Worm (Caenorhabditis elegans) whole organism, L2 larva: ENCODE data around the gene disl-2.

Experiments used
- R02D3.7 ChIP-seq: fragments of 150-350 bp; optimal IDR thresholded peaks from 2 replicates; lab custom pipeline; 2014; ENCODE audit warnings: missing biosample characterization, missing genetic modification characterization
- ZK546.5 ChIP-seq: sonication (generic microtip); optimal IDR thresholded peaks from 2 replicates; lab custom pipeline; 2017; ENCODE audit warnings: missing biosample characterization, missing genetic modification characterization
- ceh-82 ChIP-seq: fragments of 150-350 bp; optimal IDR thresholded peaks from 2 replicates; lab custom pipeline; 2014; ENCODE audit warnings: missing biosample characterization, missing genetic modification characterization
- elt-3 ChIP-seq: sonication (generic microtip); optimal IDR thresholded peaks from 2 replicates; lab custom pipeline; 2017; ENCODE audit warnings: missing biosample characterization, missing genetic modification characterization
- lin-11 ChIP-seq: fragments of 150-350 bp; sonication (generic microtip); optimal IDR thresholded peaks from 2 replicates; lab custom pipeline; 2014; ENCODE audit warnings: missing biosample characterization, missing genetic modification characterization, inconsistent platforms, mixed read lengths
- lin-39 ChIP-seq: fragments of 150-350 bp; optimal IDR thresholded peaks from 2 replicates; lab custom pipeline; 2014; ENCODE audit warnings: missing biosample characterization, missing genetic modification reagents, missing genetic modification characterization
- mdl-1 ChIP-seq, 2 experiments: fragments of 150-350 bp in 1 of 2; sonication (generic microtip) in 1 of 2; optimal IDR thresholded peaks; 2 replicates each; lab custom pipeline; 2017; ENCODE audit warnings: missing biosample characterization in 2 of 2, missing genetic modification characterization in 2 of 2
- nhr-129 ChIP-seq: fragments of 150-350 bp; optimal IDR thresholded peaks from 2 replicates; lab custom pipeline; 2014; ENCODE audit warnings: missing biosample characterization, missing genetic modification characterization
- nhr-237 ChIP-seq: fragments of 150-350 bp; optimal IDR thresholded peaks from 2 replicates; lab custom pipeline; 2014; ENCODE audit warnings: missing biosample characterization, missing genetic modification characterization
- nhr-77 ChIP-seq: fragments of 150-350 bp; optimal IDR thresholded peaks from 2 replicates; lab custom pipeline; 2014; ENCODE audit warnings: missing biosample characterization, missing genetic modification characterization
- skn-1 ChIP-seq: sonication (generic microtip); optimal IDR thresholded peaks from 2 replicates; lab custom pipeline; 2017; ENCODE audit warnings: missing biosample characterization, missing genetic modification characterization
- ztf-4 ChIP-seq: fragments of 150-350 bp; optimal IDR thresholded peaks from 2 replicates; lab custom pipeline; 2014; ENCODE audit warnings: missing biosample characterization, missing genetic modification characterization

- TF ChIP-seq lin-11 (tag; lab: Kevin White, UChicago) = no peak
- no peak for TF ChIP-seq ztf-4
- TF ChIP-seq mdl-1 (tag; optimal IDR thresholded peaks at IDR 0.05; lab: Kevin White, UChicago) = no peak
- no peak for TF ChIP-seq R02D3.7 (tag; lab: Kevin White, UChicago)
- TF ChIP-seq nhr-129 = no peak
- no peak for TF ChIP-seq nhr-237
- no peak for TF ChIP-seq ZK546.5 (tag; lab: Kevin White, UChicago)
- no peak for TF ChIP-seq ceh-82 (tag; lab: Kevin White, UChicago)
- TF ChIP-seq elt-3 (tag; lab: Kevin White, UChicago) = no peak
- TF ChIP-seq skn-1 (tag; lab: Kevin White, UChicago) = no peak
- no peak for TF ChIP-seq lin-39 (tag; lab: Kevin White, UChicago)
- no peak for TF ChIP-seq nhr-77 (tag; lab: Kevin White, UChicago)
Observed at ce11 chrIII:5440540-5440939, 2.4 kb upstream of the disl-2 start, which contains the start of gene W03A5.6.
